Fruit fly (Drosophila melanogaster) whole organism, prepupa: ENCODE data around the gene pins.

ENCODE experiments used
- CG15336 ChIP-seq: fragments of 200-800 bp; sonication (Bioruptor generic); IDR thresholded peaks from 2 replicates; pipeline ENCODE4 v1.3.6; 2022; ENCODE audit warnings: missing biosample characterization, missing genetic modification characterization
- CG6792 ChIP-seq: fragments of 200-800 bp; sonication (Bioruptor generic); optimal IDR thresholded peaks from 3 replicates; lab custom pipeline; 2016; ENCODE audit warnings: missing biosample characterization, missing genetic modification characterization
- CG8119 ChIP-seq: fragments of 200-800 bp; sonication (Bioruptor generic); IDR thresholded peaks from 3 replicates; pipeline ENCODE4 v1.3.6; 2022; ENCODE audit warnings: missing biosample characterization, missing genetic modification characterization
- cyc ChIP-seq: fragments of 200-800 bp; sonication (Bioruptor generic); optimal IDR thresholded peaks from 3 replicates; lab custom pipeline; 2016; ENCODE audit warnings: missing biosample characterization, missing genetic modification characterization
- esn ChIP-seq: fragments of 200-800 bp; sonication (Bioruptor generic); optimal IDR thresholded peaks from 2 replicates; lab custom pipeline; 2016; ENCODE audit warnings: missing biosample characterization, mild to moderate bottlenecking, missing genetic modification characterization, moderate library complexity
- lz ChIP-seq: fragments of 200-800 bp; sonication (Bioruptor generic); optimal IDR thresholded peaks from 3 replicates; lab custom pipeline; 2016; ENCODE audit warnings: missing biosample characterization, missing genetic modification characterization

dm6 chr3R:27581890-27582487 lies 651 bp upstream of the pins start, which contains the start of gene wdb:
- TF ChIP-seq CG15336 (GFP tag; lab: Robert Waterston, UW) (no peak), CG8119 (GFP tag; lab: Robert Waterston, UW) (no peak), cyc (peak; percentile 68), esn (GFP tag; lab: Kevin White, UChicago) (peak; percentile 71), CG6792 (peak; percentile 33), lz (peak; percentile 71)
